Worm (Caenorhabditis elegans) whole organism, L4 larva: ENCODE data around the gene C39B5.10.
"Not testable (repeated sequence)": the region's sequence is repeated elsewhere in the genome, so short reads cannot be mapped to it uniquely, and the experiment has no call there.

Experiments used
- F10B5.3 ChIP-seq: sonication (generic microtip); optimal IDR thresholded peaks from 2 replicates; lab custom pipeline; 2016; ENCODE audit warnings: mild to moderate bottlenecking, missing genetic modification characterization, missing compliant biosample characterization
- F44E2.7 ChIP-seq: fragments of 200-800 bp; sonication (Bioruptor generic); IDR thresholded peaks from 2 replicates; pipeline ENCODE4 v2.1.2; 2022; ENCODE audit warnings: missing genetic modification characterization, missing compliant biosample characterization
- T20F7.1 ChIP-seq: fragments of 200-800 bp; sonication (Bioruptor generic); optimal IDR thresholded peaks from 2 replicates; lab custom pipeline; 2018; ENCODE audit warnings: mild to moderate bottlenecking, missing genetic modification characterization, missing compliant biosample characterization
- T26A8.4 ChIP-seq: fragments of 200-800 bp; sonication (Bioruptor generic); IDR thresholded peaks from 2 replicates; pipeline ENCODE4 v1.3.6; 2022; ENCODE audit warnings: missing genetic modification characterization, missing compliant biosample characterization
- Y75B8A.6 ChIP-seq: fragments of 200-800 bp; sonication (Bioruptor generic); IDR thresholded peaks from 2 replicates; pipeline ENCODE4 v1.3.6; 2022; ENCODE audit warnings: missing genetic modification reagents, missing genetic modification characterization, missing compliant biosample characterization
- aha-1 ChIP-seq: fragments of 150-350 bp; peaks from one replicate; lab custom pipeline; 2014; ENCODE audit warnings: missing biosample characterization, missing genetic modification characterization
- aly-2 ChIP-seq: sonication (generic microtip); optimal IDR thresholded peaks from 2 replicates; lab custom pipeline; 2018; ENCODE audit warnings: missing biosample characterization, missing genetic modification characterization
- ceh-20 ChIP-seq: fragments of 200-800 bp; sonication (Bioruptor generic); IDR thresholded peaks from 2 replicates; pipeline ENCODE4 v1.3.6; 2022; ENCODE audit warnings: missing genetic modification reagents, missing genetic modification characterization, missing compliant biosample characterization
- ceh-62 ChIP-seq: sonication (generic microtip); optimal IDR thresholded peaks from 2 replicates; lab custom pipeline; 2017; ENCODE audit warnings: missing biosample characterization, missing genetic modification characterization
- ctbp-1 ChIP-seq: fragments of 200-800 bp; sonication (Bioruptor generic); IDR thresholded peaks from 2 replicates; pipeline ENCODE4 v1.3.6; 2022; ENCODE audit warnings: missing genetic modification reagents, missing genetic modification characterization, missing compliant biosample characterization
- daf-16 ChIP-seq, 3 experiments: sonication (generic microtip); optimal IDR thresholded peaks; 2 replicates each; lab custom pipeline; 2016 to 2017; ENCODE audit warnings: missing genetic modification characterization in 3 of 3, missing genetic modification reagents in 3 of 3, mild to moderate bottlenecking in 2 of 3, missing compliant biosample characterization in 2 of 3, missing biosample characterization in 1 of 3, moderate library complexity in 1 of 3
- daf-19 ChIP-seq: fragments of 200-800 bp; sonication (Bioruptor generic); conservative IDR thresholded peaks from 2 replicates; pipeline ENCODE4 v1.3.6; 2022; ENCODE audit warnings: missing genetic modification characterization, missing compliant biosample characterization
- daf-8 ChIP-seq: fragments of 200-800 bp; sonication (Bioruptor generic); IDR thresholded peaks from 2 replicates; pipeline ENCODE4 v1.3.6; 2022; ENCODE audit warnings: missing genetic modification characterization, missing compliant biosample characterization
- dmd-6 ChIP-seq: fragments of 200-800 bp; sonication (Bioruptor generic); IDR thresholded peaks from 2 replicates; pipeline ENCODE4 v1.3.6; 2022; ENCODE audit warnings: missing genetic modification reagents, missing genetic modification characterization, missing compliant biosample characterization
- dmd-9 ChIP-seq: fragments of 200-800 bp; sonication (Bioruptor generic); IDR thresholded peaks from 2 replicates; pipeline ENCODE4 v1.3.6; 2022; ENCODE audit warnings: missing genetic modification reagents, missing genetic modification characterization, missing compliant biosample characterization
- duxl-1 ChIP-seq: sonication (generic microtip); optimal IDR thresholded peaks from 2 replicates; lab custom pipeline; 2016; ENCODE audit warnings: mild to moderate bottlenecking, missing genetic modification characterization, moderate library complexity, missing compliant biosample characterization; ENCODE audit not compliant: poor library complexity
- egl-27 ChIP-seq: sonication (generic microtip); optimal IDR thresholded peaks from 3 replicates; lab custom pipeline; 2017; ENCODE audit warnings: missing biosample characterization, missing genetic modification reagents, missing genetic modification characterization
- hlh-30 ChIP-seq: sonication (generic microtip); optimal IDR thresholded peaks from 2 replicates; lab custom pipeline; 2017; ENCODE audit warnings: antibody characterized with exemption, mild to moderate bottlenecking, missing genetic modification characterization, missing compliant biosample characterization; ENCODE audit not compliant: insufficient read depth
- hmg-1.1 ChIP-seq: fragments of 200-800 bp; sonication (Bioruptor generic); IDR thresholded peaks from 2 replicates; pipeline ENCODE4 v1.3.6; 2022; ENCODE audit warnings: missing genetic modification reagents, missing genetic modification characterization, missing compliant biosample characterization
- lin-15B ChIP-seq: fragments of 150-350 bp; sonication (generic microtip); optimal IDR thresholded peaks from 3 replicates; lab custom pipeline; 2014; ENCODE audit warnings: missing biosample characterization, missing genetic modification characterization
- lin-39 ChIP-seq: fragments of 150-350 bp; optimal IDR thresholded peaks from 2 replicates; lab custom pipeline; 2014; ENCODE audit warnings: missing biosample characterization, missing genetic modification reagents, missing genetic modification characterization
- lir-3 ChIP-seq: sonication (generic microtip); optimal IDR thresholded peaks from 2 replicates; lab custom pipeline; 2016; ENCODE audit warnings: mild to moderate bottlenecking, missing genetic modification characterization, missing compliant biosample characterization
- mdt-29 ChIP-seq: fragments of 200-800 bp; sonication (Bioruptor generic); IDR thresholded peaks from 2 replicates; pipeline ENCODE4 v1.3.6; 2022; ENCODE audit warnings: missing genetic modification reagents, missing genetic modification characterization, missing compliant biosample characterization
- mxl-2 ChIP-seq: fragments of 200-800 bp; sonication (Bioruptor generic); conservative IDR thresholded peaks from 2 replicates; pipeline ENCODE4 v1.3.6; 2022; ENCODE audit warnings: missing genetic modification reagents, missing genetic modification characterization, missing compliant biosample characterization
- mxl-3 ChIP-seq: fragments of 200-800 bp; sonication (Bioruptor generic); optimal IDR thresholded peaks from 2 replicates; lab custom pipeline; 2018; ENCODE audit warnings: mild to moderate bottlenecking, missing genetic modification characterization, missing compliant biosample characterization
- nhr-102 ChIP-seq: sonication (generic microtip); optimal IDR thresholded peaks from 2 replicates; lab custom pipeline; 2016; ENCODE audit warnings: mild to moderate bottlenecking, missing genetic modification characterization, moderate library complexity, missing compliant biosample characterization
- nhr-11 ChIP-seq: fragments of 150-350 bp; optimal IDR thresholded peaks from 2 replicates; lab custom pipeline; 2014; ENCODE audit warnings: missing biosample characterization, missing genetic modification characterization
- nhr-237 ChIP-seq: sonication (generic microtip); optimal IDR thresholded peaks from 2 replicates; lab custom pipeline; 2017; ENCODE audit warnings: missing biosample characterization, missing genetic modification characterization
- nhr-6 ChIP-seq: fragments of 150-350 bp; optimal IDR thresholded peaks from 2 replicates; lab custom pipeline; 2014; ENCODE audit warnings: missing biosample characterization, missing genetic modification characterization
- nhr-76 ChIP-seq: fragments of 150-350 bp; optimal IDR thresholded peaks from 2 replicates; lab custom pipeline; 2014; ENCODE audit warnings: missing biosample characterization, missing genetic modification characterization
- rbr-2 ChIP-seq: sonication (generic microtip); optimal IDR thresholded peaks from 2 replicates; lab custom pipeline; 2016; ENCODE audit warnings: missing genotype, missing genetic modification characterization, missing compliant biosample characterization
- skn-1 ChIP-seq: fragments of 150-350 bp; optimal IDR thresholded peaks from 2 replicates; lab custom pipeline; 2014; ENCODE audit warnings: missing biosample characterization, missing genetic modification characterization
- spr-3 ChIP-seq: fragments of 200-800 bp; sonication (Bioruptor generic); optimal IDR thresholded peaks from 2 replicates; lab custom pipeline; 2018; ENCODE audit warnings: mild to moderate bottlenecking, missing genetic modification characterization, missing compliant biosample characterization
- tra-1 ChIP-seq: fragments of 200-800 bp; sonication (Bioruptor generic); IDR thresholded peaks from 2 replicates; pipeline ENCODE4 v1.3.6; 2022; ENCODE audit warnings: missing genetic modification reagents, missing genetic modification characterization, missing compliant biosample characterization
- unc-39 ChIP-seq: sonication (generic microtip); optimal IDR thresholded peaks from 2 replicates; lab custom pipeline; 2017; ENCODE audit warnings: missing biosample characterization, missing genetic modification characterization
- ztf-11 ChIP-seq: fragments of 150-350 bp; optimal IDR thresholded peaks from 2 replicates; lab custom pipeline; 2014; ENCODE audit warnings: missing biosample characterization, missing genetic modification characterization

C39B5.10 gene

DNA sequence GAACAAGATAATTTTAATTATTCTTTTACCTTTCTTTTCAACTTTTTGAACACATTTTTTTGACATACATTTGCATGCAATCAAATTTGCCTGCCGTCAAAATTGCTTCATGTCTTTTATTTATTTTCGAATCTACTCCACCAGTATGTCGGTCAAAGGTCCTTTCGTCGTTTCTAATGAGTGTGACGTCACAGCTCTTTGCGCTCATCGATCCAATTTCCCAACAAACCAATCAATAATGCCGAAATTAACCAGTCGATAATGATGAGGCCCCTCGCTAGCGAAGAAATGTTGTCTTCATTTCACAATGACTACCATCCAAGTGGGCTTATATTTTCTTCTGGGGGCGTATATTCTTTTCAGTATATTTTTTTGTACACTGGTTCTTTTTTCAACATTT is 23.5 kb upstream of the C39B5.10 start, which contains the start of gene Y54F10BM.6:
TSS of gene Y54F10BM.6 (plus strand) at position 301 of the 400 bp plus-strand sequence.
- TF ChIP-seq ceh-62 (tag; lab: Kevin White, UChicago) (no peak), duxl-1 (no peak), unc-39 (tag; lab: Kevin White, UChicago) (no peak), ctbp-1 (no peak), hlh-30 (tag; lab: Kevin White, UChicago) (no peak), mxl-3 (GFP tag; lab: Kevin White, UChicago) (no peak), F10B5.3 (no peak), skn-1 (tag; lab: Kevin White, UChicago) (no peak), daf-16 (GFP tag; optimal IDR thresholded peaks at IDR 0.05; lab: Kevin White, UChicago) (no peak), daf-16 (tag; optimal IDR thresholded peaks at IDR 0.05; lab: Kevin White, UChicago) (no peak), lin-39 (tag; lab: Kevin White, UChicago) (no peak), nhr-11 (tag; lab: Kevin White, UChicago) (no peak), T20F7.1 (GFP tag; lab: Kevin White, UChicago) (no peak)

DNA sequence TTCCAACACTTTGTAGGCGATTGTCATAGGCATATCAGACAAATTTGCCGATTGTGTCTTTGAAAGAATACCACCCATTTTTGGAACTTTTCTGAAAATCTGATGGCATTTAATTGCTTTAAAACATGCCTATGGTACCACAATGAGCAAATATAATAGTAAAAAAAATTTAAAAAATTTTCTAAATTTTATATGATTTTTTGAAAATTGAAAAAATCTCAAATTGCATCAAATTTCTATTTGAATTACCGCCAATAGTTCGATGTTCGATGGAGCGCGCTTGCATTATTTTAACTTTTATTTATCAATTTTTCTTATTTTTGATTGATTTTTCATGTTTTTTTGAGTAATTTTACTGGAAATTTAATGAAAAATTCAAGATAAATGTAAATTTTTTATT is 21.9 kb upstream of the C39B5.10 start, which contains the start of gene fbxa-42:
TSS of gene fbxa-42 (minus strand) at position 101 of the 400 bp plus-strand sequence.
- TF ChIP-seq spr-3 (GFP tag; lab: Kevin White, UChicago); T26A8.4 (GFP tag; lab: Robert Waterston, UW); mdt-29 (GFP tag; lab: Robert Waterston, UW): not testable (repeated sequence)

DNA sequence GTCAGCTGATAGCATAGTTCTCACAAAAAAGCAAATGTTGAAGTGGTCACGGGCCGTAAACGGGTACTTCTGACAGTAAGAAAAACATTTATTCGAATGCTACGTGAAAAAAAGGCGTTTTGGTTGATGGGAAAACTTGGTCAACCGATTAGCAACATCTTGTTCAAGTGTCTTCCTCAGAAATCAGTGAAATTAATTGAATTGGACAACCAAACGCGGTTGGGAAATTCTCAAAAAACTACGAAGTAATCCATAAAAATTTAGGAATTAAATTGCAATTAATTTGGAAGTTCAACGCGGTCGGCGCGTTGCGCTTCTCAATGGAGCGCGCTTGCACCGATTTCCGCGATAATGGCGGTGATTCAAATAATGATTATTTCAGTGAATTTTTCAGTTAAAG is 19.9 kb upstream of the C39B5.10 start:
- no peak for TF ChIP-seq dmd-9 (GFP tag; lab: Robert Waterston, UW)
- no peak for TF ChIP-seq rbr-2 (tag; lab: Kevin White, UChicago)
- no peak for TF ChIP-seq daf-8 (GFP tag; lab: Robert Waterston, UW)
- TF ChIP-seq aly-2 (tag; lab: Kevin White, UChicago) = no peak
- no peak for TF ChIP-seq nhr-76 (tag; lab: Kevin White, UChicago)
- TF ChIP-seq T26A8.4 (GFP tag; lab: Robert Waterston, UW) = no peak
- TF ChIP-seq daf-19 (GFP tag; lab: Robert Waterston, UW) = no peak
- TF ChIP-seq nhr-237 (tag; lab: Kevin White, UChicago) = no peak
- no peak for TF ChIP-seq aha-1 (tag; lab: Kevin White, UChicago)
- TF ChIP-seq egl-27 (tag; lab: Kevin White, UChicago) = no peak
- TF ChIP-seq, all 104 proteins: peak for 0

DNA sequence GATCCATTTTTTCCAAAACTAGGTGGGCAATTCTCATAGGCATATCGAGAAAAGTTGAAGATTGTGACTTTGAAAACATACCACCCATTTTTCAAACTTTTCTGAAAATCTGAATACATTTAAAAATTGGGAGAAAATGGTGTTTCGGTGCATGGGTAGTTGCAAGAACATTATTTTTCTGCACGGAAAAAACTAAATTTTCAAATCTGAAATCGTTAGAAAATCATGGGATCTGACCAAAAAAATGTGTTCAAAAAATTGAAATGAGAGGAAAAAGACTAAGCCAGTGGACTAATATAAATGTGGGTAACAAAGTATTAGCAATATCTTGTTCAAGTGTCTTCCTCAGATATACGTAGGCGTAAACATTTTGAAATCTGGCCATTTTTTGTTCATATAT is 19.4 kb upstream of the C39B5.10 start, which contains the start of gene fbxa-43:
TSS of gene fbxa-43 (minus strand) at position 101 of the 400 bp plus-strand sequence.
- no peak for TF ChIP-seq hmg-1.1 (GFP tag; lab: Robert Waterston, UW)
- TF ChIP-seq lir-3 (tag; lab: Kevin White, UChicago) = no peak
- no peak for TF ChIP-seq ztf-11 (tag; lab: Kevin White, UChicago)
- no peak for TF ChIP-seq mxl-2 (GFP tag; lab: Robert Waterston, UW)
- TF ChIP-seq ceh-20 (GFP tag; lab: Robert Waterston, UW) = no peak
- TF ChIP-seq F44E2.7 (GFP tag; lab: Robert Waterston, UW) = no peak
- no peak for TF ChIP-seq nhr-6
- no peak for TF ChIP-seq dmd-6 (GFP tag; lab: Robert Waterston, UW)
- no peak for TF ChIP-seq ceh-62 (tag; lab: Kevin White, UChicago)
- no peak for TF ChIP-seq T20F7.1 (GFP tag; lab: Kevin White, UChicago)
- TF ChIP-seq tra-1 (GFP tag; lab: Robert Waterston, UW) = no peak
- TF ChIP-seq Y75B8A.6 (GFP tag; lab: Robert Waterston, UW) = no peak
- no peak for TF ChIP-seq lin-15B (tag; lab: Kevin White, UChicago)
- TF ChIP-seq nhr-102 = no peak
- no peak for TF ChIP-seq aha-1 (tag; lab: Kevin White, UChicago)
